Worm (Caenorhabditis elegans) whole organism, L4/young adult: ENCODE measurements around the gene frpr-18.

Experiments used
- dao-5 ChIP-seq: sonication (generic microtip); optimal IDR thresholded peaks from 2 replicates; lab custom pipeline; 2016; ENCODE audit warnings: missing genotype, missing genetic modification characterization, moderate library complexity, missing compliant biosample characterization
- him-1 ChIP-seq: sonication (generic microtip); optimal IDR thresholded peaks from 2 replicates; lab custom pipeline; 2016; ENCODE audit warnings: missing genotype, missing genetic modification reagents, missing genetic modification characterization, missing compliant biosample characterization

- TF ChIP-seq him-1 (tag; lab: Kevin White, UChicago), result no peak
- TF ChIP-seq dao-5 (tag; lab: Kevin White, UChicago), result no peak
Observed at ce11 chrV:6896700-6897099, 26.6 kb downstream of the frpr-18 start, which contains the start of gene K11C4.1.
